Worm (Caenorhabditis elegans): ENCODE measurements around the gene T28C6.7.

Gene T28C6.7

ce11 chrIV:8867562-8867961 lies 40.0 kb downstream of the T28C6.7 start:
- peak; percentile 11 for TF ChIP-seq pha-4 (tag; optimal IDR thresholded peaks at IDR 0.05)
- no peak for TF ChIP-seq ceh-16 (tag; optimal IDR thresholded peaks at IDR 0.05)
- TF ChIP-seq elt-2 (tag; optimal IDR thresholded peaks at IDR 0.05), result peak; percentile 51

ce11 chrIV:8869624-8870023 lies 42.0 kb downstream of the T28C6.7 start, which contains the start of gene npp-23:
TSS of gene npp-23 (minus strand) at chrIV:8869679.
- no peak for TF ChIP-seq elt-3 (tag; optimal IDR thresholded peaks at IDR 0.05)
- no peak for TF ChIP-seq jun-1 (tag; optimal IDR thresholded peaks at IDR 0.05)
- peak; percentile 65 for TF ChIP-seq snpc-4 (tag; optimal IDR thresholded peaks at IDR 0.05)
- no peak for TF ChIP-seq egl-5 (tag; optimal IDR thresholded peaks at IDR 0.05)
- no peak for TF ChIP-seq ztf-11 (tag; optimal IDR thresholded peaks at IDR 0.05)
- TF ChIP-seq nfya-1 (tag; optimal IDR thresholded peaks at IDR 0.05; ENCODE audit: insufficient read depth), result no peak
- no peak for TF ChIP-seq nhr-12 (tag; optimal IDR thresholded peaks at IDR 0.05)
- TF ChIP-seq ceh-9 (tag; optimal IDR thresholded peaks at IDR 0.05), result no peak
- no peak for TF ChIP-seq egl-27 (tag; optimal IDR thresholded peaks at IDR 0.05)
- no peak for TF ChIP-seq ZK546.5 (tag; optimal IDR thresholded peaks at IDR 0.05)
- TF ChIP-seq ceh-28 (tag; optimal IDR thresholded peaks at IDR 0.05), result no peak
- TF ChIP-seq fos-1 (tag; optimal IDR thresholded peaks at IDR 0.05), result no peak
- no peak for TF ChIP-seq skn-1 (tag; optimal IDR thresholded peaks at IDR 0.05)
- TF ChIP-seq nhr-43 (tag; optimal IDR thresholded peaks at IDR 0.05; ENCODE audit: poor library complexity, severe bottlenecking), result no peak
- no peak for TF ChIP-seq zag-1 (tag; optimal IDR thresholded peaks at IDR 0.05)
- TF ChIP-seq pqm-1 (tag; optimal IDR thresholded peaks at IDR 0.05), result no peak
- no peak for TF ChIP-seq mdl-1 (tag; optimal IDR thresholded peaks at IDR 0.05)
- TF ChIP-seq lsy-12 (tag; optimal IDR thresholded peaks at IDR 0.05), result no peak
- peak; percentile 49 for TF ChIP-seq lin-15B (tag; optimal IDR thresholded peaks at IDR 0.05)
- TF ChIP-seq nhr-28 (tag; optimal IDR thresholded peaks at IDR 0.05), result no peak
- no peak for TF ChIP-seq fkh-10 (GFP tag; optimal IDR thresholded peaks at IDR 0.05)
- TF ChIP-seq nhr-77 (tag; optimal IDR thresholded peaks at IDR 0.05), result no peak
- peak; percentile 9 for TF ChIP-seq nhr-25 (tag; optimal IDR thresholded peaks at IDR 0.05)
- TF ChIP-seq ama-1 (optimal IDR thresholded peaks at IDR 0.05), result no peak
- TF ChIP-seq ceh-82 (tag; optimal IDR thresholded peaks at IDR 0.05), result no peak
- TF ChIP-seq ztf-4 (tag; optimal IDR thresholded peaks at IDR 0.05), result no peak
- no peak for TF ChIP-seq nhr-11 (tag; optimal IDR thresholded peaks at IDR 0.05)
- TF ChIP-seq sea-2 (GFP tag; optimal IDR thresholded peaks at IDR 0.05), result no peak
- no peak for TF ChIP-seq fkh-2 (tag; optimal IDR thresholded peaks at IDR 0.05)
- no peak for TF ChIP-seq elt-2 (tag; optimal IDR thresholded peaks at IDR 0.05)
- TF ChIP-seq eor-1 (tag; optimal IDR thresholded peaks at IDR 0.05), result no peak
- peak; percentile 43 for TF ChIP-seq nhr-23 (tag; optimal IDR thresholded peaks at IDR 0.05)
- no peak for TF ChIP-seq lin-39 (tag; optimal IDR thresholded peaks at IDR 0.05)
- no peak for TF ChIP-seq nhr-237 (tag; optimal IDR thresholded peaks at IDR 0.05)
- no peak for TF ChIP-seq R02D3.7 (tag; optimal IDR thresholded peaks at IDR 0.05)
- TF ChIP-seq ceh-16 (tag; optimal IDR thresholded peaks at IDR 0.05), result no peak
- no peak for TF ChIP-seq unc-62 (GFP tag; optimal IDR thresholded peaks at IDR 0.05)
- TF ChIP-seq mml-1 (tag; optimal IDR thresholded peaks at IDR 0.05), result no peak
- peak; percentile 75 for TF ChIP-seq pha-4 (tag; optimal IDR thresholded peaks at IDR 0.05)
- TF ChIP-seq unc-39 (tag; optimal IDR thresholded peaks at IDR 0.05), result no peak
- TF ChIP-seq tbx-2 (tag; optimal IDR thresholded peaks at IDR 0.05), result no peak
- no peak for TF ChIP-seq hmg-11 (tag; optimal IDR thresholded peaks at IDR 0.05)
- no peak for TF ChIP-seq daf-12 (tag; optimal IDR thresholded peaks at IDR 0.05)
- TF ChIP-seq nhr-76 (tag; optimal IDR thresholded peaks at IDR 0.05), result no peak

ce11 chrIV:8872958-8873357 lies 45.4 kb downstream of the T28C6.7 start, which contains the start of gene C09G9.3:
TSS of gene C09G9.3 (minus strand) at chrIV:8873058.
- TF ChIP-seq elt-3 (tag; optimal IDR thresholded peaks at IDR 0.05) (no peak), zag-1 (tag; optimal IDR thresholded peaks at IDR 0.05) (no peak), lsy-12 (tag; optimal IDR thresholded peaks at IDR 0.05) (no peak), pqm-1 (tag; optimal IDR thresholded peaks at IDR 0.05) (no peak), ztf-4 (tag; optimal IDR thresholded peaks at IDR 0.05) (no peak)
